Fruit fly (Drosophila melanogaster): ENCODE results near the gene prd.

prd gene

DNA sequence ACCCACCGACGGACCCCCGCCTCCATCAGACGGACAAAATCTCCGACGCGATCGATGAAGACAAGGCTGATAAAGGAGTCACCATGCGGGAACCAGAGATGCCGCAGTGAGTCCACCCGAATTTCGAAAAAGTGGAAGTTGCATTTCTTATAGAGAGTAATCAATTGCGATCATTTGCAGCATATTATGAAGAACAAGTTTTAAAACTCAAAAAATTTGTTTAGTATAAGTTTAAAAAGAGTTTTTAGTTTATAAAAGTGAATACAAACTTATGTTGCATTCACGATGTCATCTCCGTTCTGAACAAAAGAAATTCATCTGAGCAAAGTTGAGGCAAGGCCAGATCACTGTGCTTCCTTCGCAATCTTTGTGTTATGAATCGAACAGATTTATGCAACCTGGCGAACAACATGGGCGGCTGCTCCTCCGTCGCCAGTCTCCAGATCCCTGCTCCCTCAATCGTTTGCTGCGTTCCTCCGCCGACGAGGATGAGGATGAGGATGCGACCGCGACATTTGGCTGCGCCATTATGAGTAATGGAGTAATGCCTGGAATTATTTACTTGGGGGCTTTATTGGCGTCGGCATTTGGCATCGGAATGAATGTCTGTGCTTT is 27.4 kb upstream of the prd start (continued):
- TF ChIP-seq CG6808 (GFP tag; optimal IDR thresholded peaks at IDR 0.05) (no peak), CG10631 (GFP tag; optimal IDR thresholded peaks at IDR 0.05) (no peak), CG6854 (GFP tag; optimal IDR thresholded peaks at IDR 0.05) (no peak), CG8119 (GFP tag; IDR thresholded peaks at IDR 0.05) (no peak), Eip78C (GFP tag) (peak; percentile 55), Lpt (GFP tag; optimal IDR thresholded peaks at IDR 0.05) (no peak), acj6 (GFP tag; optimal IDR thresholded peaks at IDR 0.05) (no peak), Eip75B (GFP tag; optimal IDR thresholded peaks at IDR 0.05) (no peak), CG7368 (GFP tag; optimal IDR thresholded peaks at IDR 0.05) (no peak), CG16779 (tag; optimal IDR thresholded peaks at IDR 0.05) (no peak), Sox14 (GFP tag; optimal IDR thresholded peaks at IDR 0.05) (peak; percentile 1), pdm3 (GFP tag; optimal IDR thresholded peaks at IDR 0.05) (no peak), spab (GFP tag; optimal IDR thresholded peaks at IDR 0.05) (no peak), CG15336 (GFP tag; IDR thresholded peaks at IDR 0.05) (no peak), CG11762 (GFP tag; optimal IDR thresholded peaks at IDR 0.05; ENCODE audit: insufficient read depth) (no peak), dac (GFP tag; optimal IDR thresholded peaks at IDR 0.05) (no peak), CG9139 (GFP tag; optimal IDR thresholded peaks at IDR 0.05) (no peak)

DNA sequence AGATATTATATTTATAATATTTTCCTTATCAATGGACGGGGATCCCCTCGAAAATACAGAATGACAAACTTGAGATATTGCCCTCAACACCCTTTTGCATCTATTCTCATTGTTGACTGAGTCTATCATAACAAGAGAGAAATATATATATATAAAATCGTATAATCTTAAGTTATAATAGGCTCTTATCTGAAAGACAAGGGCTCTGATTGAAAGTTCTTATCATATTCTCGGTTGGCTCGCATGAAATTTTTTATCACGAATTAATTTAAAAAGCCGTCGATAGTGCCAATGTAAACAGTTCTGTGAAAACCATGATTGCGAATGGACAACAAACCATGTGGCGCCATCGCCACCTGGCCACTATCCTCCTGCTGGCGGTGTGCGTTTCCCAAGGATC is 25.2 kb upstream of the prd start, which contains the start of gene Phae2:
Gene Phae2 (plus strand): TSS at position 301 of the 400 bp plus-strand sequence.
- TF ChIP-seq Eip78C (GFP tag), result peak; percentile 32
- TF ChIP-seq cyc (GFP tag; optimal IDR thresholded peaks at IDR 0.05), result no peak

DNA sequence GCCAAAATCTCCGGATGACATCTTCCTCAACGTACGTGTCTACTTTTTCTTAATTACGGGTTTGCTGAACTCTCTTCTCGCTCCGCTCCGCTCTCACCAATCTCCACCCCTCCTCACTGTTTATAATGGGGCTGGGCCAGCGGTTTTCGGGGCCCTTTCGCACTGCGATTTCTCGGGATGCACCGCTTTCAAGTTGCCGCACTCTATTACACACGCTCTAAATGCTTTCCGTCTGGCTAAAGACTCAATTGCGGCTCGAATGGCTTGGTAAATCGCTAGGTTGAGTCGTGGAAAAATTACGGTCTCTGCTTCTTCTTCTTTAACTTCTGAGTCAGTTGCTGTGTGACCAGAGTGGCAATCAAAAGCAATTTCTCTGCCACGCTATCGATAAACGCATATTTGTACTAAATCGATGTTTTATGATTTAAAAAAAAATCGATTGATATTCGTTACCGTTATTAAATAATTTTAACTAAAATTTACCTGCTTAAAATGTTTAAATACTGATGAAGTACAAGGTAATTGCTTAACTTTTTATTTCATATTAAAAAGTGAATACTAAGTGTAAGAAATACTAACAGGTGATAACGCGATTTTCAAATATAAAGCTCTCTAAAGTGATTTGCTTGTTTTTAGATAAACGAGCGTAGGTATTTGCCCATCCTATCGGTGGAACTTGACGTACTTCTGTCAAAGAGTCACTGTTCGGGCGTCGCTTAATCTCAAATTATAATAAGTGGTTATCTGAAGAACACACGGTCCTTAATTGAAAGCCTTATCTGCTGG is 23.3 kb upstream of the prd start, which contains the start of the genes Rab6 and Phae1:
Gene Rab6 (minus strand): TSS at position 338 of the 786 bp plus-strand sequence.
Gene Phae1 (plus strand): TSS at position 639 of the 786 bp plus-strand sequence.
- no peak for TF ChIP-seq Hr39 (GFP tag; optimal IDR thresholded peaks at IDR 0.05)
- peak; percentile 68 for TF ChIP-seq CG6854 (GFP tag; optimal IDR thresholded peaks at IDR 0.05)
- TF ChIP-seq CG8319 (GFP tag; optimal IDR thresholded peaks at IDR 0.05), result no peak
- TF ChIP-seq CG6163 (GFP tag; IDR thresholded peaks at IDR 0.05), result no peak
- TF ChIP-seq CG9139 (GFP tag; optimal IDR thresholded peaks at IDR 0.05), result no peak
- TF ChIP-seq svp (GFP tag), result peak; percentile 77
- peak; percentile 6 for TF ChIP-seq CG3032 (tag; optimal IDR thresholded peaks at IDR 0.05)
- TF ChIP-seq Blimp-1 (GFP tag; optimal IDR thresholded peaks at IDR 0.05), result no peak
- no peak for TF ChIP-seq spab (GFP tag; optimal IDR thresholded peaks at IDR 0.05)
- TF ChIP-seq Eip75B (GFP tag; optimal IDR thresholded peaks at IDR 0.05), result no peak
- no peak for TF ChIP-seq cyc (GFP tag; optimal IDR thresholded peaks at IDR 0.05)
- no peak for TF ChIP-seq eg (GFP tag; IDR thresholded peaks at IDR 0.05)
- no peak for TF ChIP-seq CG6276 (GFP tag; optimal IDR thresholded peaks at IDR 0.05)
- TF ChIP-seq CG11762 (GFP tag; optimal IDR thresholded peaks at IDR 0.05; ENCODE audit: insufficient read depth), result no peak
- no peak for TF ChIP-seq CG15336 (GFP tag; IDR thresholded peaks at IDR 0.05)
- TF ChIP-seq Sox14 (GFP tag; optimal IDR thresholded peaks at IDR 0.05), result no peak
- no peak for TF ChIP-seq fkh (GFP tag; optimal IDR thresholded peaks at IDR 0.05)
- no peak for TF ChIP-seq CG10631 (GFP tag; optimal IDR thresholded peaks at IDR 0.05)
- TF ChIP-seq CG1621 (tag; optimal IDR thresholded peaks at IDR 0.05), result peak; percentile 73
- TF ChIP-seq CG4318 (GFP tag; optimal IDR thresholded peaks at IDR 0.05), result no peak
- no peak for TF ChIP-seq Hr4 (GFP tag; optimal IDR thresholded peaks at IDR 0.05)
- no peak for TF ChIP-seq CG16779 (tag; optimal IDR thresholded peaks at IDR 0.05)
- TF ChIP-seq net (GFP tag; optimal IDR thresholded peaks at IDR 0.05), result no peak
- no peak for TF ChIP-seq Sox15 (GFP tag; optimal IDR thresholded peaks at IDR 0.05)
- TF ChIP-seq ss (GFP tag; optimal IDR thresholded peaks at IDR 0.05), result no peak
- no peak for TF ChIP-seq esn (GFP tag; optimal IDR thresholded peaks at IDR 0.05)
- TF ChIP-seq CG3919 (GFP tag; optimal IDR thresholded peaks at IDR 0.05), result no peak
- TF ChIP-seq Smox (GFP tag; optimal IDR thresholded peaks at IDR 0.05), result no peak
- TF ChIP-seq fd85E (GFP tag; optimal IDR thresholded peaks at IDR 0.05), result no peak
- no peak for TF ChIP-seq CG6808 (GFP tag; optimal IDR thresholded peaks at IDR 0.05)
- no peak for TF ChIP-seq CG32006 (GFP tag; optimal IDR thresholded peaks at IDR 0.05)
- TF ChIP-seq Eip78C (GFP tag), result peak; percentile 15
